Worm (Caenorhabditis elegans): ENCODE results near the gene T11F9.14.

The T11F9.14 gene

DNA sequence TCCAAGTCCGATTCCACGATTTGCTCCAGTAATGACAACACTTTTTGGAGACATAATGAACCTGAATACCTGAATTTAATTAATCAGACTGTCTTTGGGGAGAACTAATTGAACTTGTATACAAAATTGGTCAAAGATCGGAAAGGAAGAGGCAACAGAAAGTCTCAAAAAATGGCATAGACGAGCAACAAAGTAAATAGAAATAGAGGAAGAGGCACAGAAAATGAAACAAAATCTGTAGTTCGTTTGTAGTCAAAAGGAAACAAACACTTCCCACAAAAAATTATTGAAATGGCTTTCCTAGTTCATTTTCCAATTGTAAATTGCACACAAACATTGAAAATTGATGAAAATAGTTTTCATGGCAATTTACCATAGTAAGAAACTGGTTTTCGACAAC is 34.0 kb upstream of the T11F9.14 start, which contains the start of gene C55A6.6:
Gene C55A6.6, minus strand, starts transcription at position 61 of the 400 bp plus-strand sequence.
- TF ChIP-seq gei-17 (GFP tag; optimal IDR thresholded peaks at IDR 0.05) (no peak), tlf-1 (GFP tag; optimal IDR thresholded peaks at IDR 0.05) (no peak), Y95B8A.8 (GFP tag; IDR thresholded peaks at IDR 0.05) (no peak), T26A5.8 (tag; optimal IDR thresholded peaks at IDR 0.05) (no peak), ccch-3 (GFP tag; optimal IDR thresholded peaks at IDR 0.05) (no peak), hsf-1 (GFP tag; IDR thresholded peaks at IDR 0.05) (no peak), ztf-22 (GFP tag; optimal IDR thresholded peaks at IDR 0.05) (no peak), ceh-27 (GFP tag; optimal IDR thresholded peaks at IDR 0.05) (no peak), athp-1 (tag; optimal IDR thresholded peaks at IDR 0.05) (no peak), F39B2.1 (GFP tag; IDR thresholded peaks at IDR 0.05) (no peak), rec-8 (tag; optimal IDR thresholded peaks at IDR 0.05) (no peak), unc-62 (GFP tag; optimal IDR thresholded peaks at IDR 0.05) (no peak), lir-1 (GFP tag; conservative IDR thresholded peaks at IDR 0.05) (no peak), attf-6 (GFP tag; IDR thresholded peaks at IDR 0.05) (no peak)

DNA sequence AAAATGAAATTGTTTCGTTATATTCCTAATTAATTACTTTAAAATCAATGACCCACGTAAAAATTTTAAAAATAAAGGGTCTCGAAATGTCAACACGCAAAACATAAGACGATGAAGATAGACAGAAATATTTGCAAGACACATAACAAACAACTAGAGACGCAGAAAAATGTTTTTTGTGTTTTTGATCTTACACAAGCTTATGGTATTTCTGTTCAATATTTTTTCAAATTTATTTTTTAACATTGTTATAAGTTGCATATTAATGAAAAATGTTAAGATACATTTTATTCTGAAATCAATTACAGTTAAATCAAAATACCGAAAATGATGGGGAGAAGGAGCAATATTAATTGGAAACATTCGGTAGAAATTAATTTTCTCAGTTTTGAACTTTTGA is 32.8 kb upstream of the T11F9.14 start, which contains the start of gene C55A6.3:
Gene C55A6.3, minus strand, starts transcription at position 101 of the 400 bp plus-strand sequence.
- TF ChIP-seq atf-7 (tag; optimal IDR thresholded peaks at IDR 0.05) (no peak), ceh-27 (GFP tag; optimal IDR thresholded peaks at IDR 0.05) (no peak), ztf-6 (GFP tag; IDR thresholded peaks at IDR 0.05) (no peak)

DNA sequence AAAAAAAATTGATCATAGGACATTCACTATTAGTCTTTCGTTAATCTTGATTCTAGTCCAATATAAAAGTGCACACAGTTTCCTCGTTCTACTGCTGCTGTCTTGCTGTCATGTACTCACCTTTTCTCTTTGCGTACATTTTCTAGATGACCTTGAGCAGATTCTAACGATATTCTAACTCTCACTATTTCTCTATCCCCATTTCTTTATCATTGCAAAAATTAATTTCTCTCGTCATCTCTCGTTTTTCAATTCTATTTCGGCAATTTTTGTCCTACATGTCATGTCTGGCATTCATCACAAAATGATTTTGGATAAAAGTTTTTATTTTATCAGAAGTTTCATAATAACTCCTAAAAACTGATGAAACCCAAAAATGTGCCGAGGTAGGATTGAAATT is 28.1 kb upstream of the T11F9.14 start, which contains the start of gene ttll-5:
Gene ttll-5, plus strand, starts transcription at position 288 of the 400 bp plus-strand sequence.
- TF ChIP-seq B0035.1 (tag; optimal IDR thresholded peaks at IDR 0.05) (no peak), sptf-2 (GFP tag; optimal IDR thresholded peaks at IDR 0.05) (no peak), repo-1 (tag; optimal IDR thresholded peaks at IDR 0.05) (no peak), F23B12.7 (tag; optimal IDR thresholded peaks at IDR 0.05; ENCODE audit: insufficient read depth) (no peak), nfya-1 (tag; optimal IDR thresholded peaks at IDR 0.05; ENCODE audit: borderline replicate concordance, insufficient read depth) (no peak), zfh-2 (GFP tag; conservative IDR thresholded peaks at IDR 0.05) (no peak), lir-1 (GFP tag; conservative IDR thresholded peaks at IDR 0.05) (no peak), lin-26 (GFP tag; IDR thresholded peaks at IDR 0.05) (no peak), C06A6.2 (GFP tag; conservative IDR thresholded peaks at IDR 0.05) (no peak), let-526 (GFP tag; IDR thresholded peaks at IDR 0.05) (no peak)

DNA sequence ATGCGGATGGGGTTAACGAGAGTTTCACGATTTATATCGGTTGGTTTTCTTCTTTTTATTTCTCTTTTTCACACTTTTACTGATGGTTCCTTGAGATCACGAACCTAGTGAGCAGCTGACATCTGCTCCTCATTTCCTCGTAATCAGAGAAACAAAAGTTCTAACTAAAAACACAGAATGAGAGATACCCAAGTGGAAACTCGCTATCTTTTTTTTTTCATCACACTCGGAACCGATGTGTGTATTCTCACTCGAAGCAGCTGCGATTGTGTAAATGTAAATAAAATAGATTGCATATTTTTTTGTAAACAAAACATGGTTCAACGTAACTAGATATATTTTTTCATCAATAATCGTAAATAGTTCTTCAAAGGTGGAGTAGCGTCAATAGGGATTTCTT is 25.7 kb upstream of the T11F9.14 start:
- no peak for TF ChIP-seq K12H6.12 (tag; optimal IDR thresholded peaks at IDR 0.05)
- TF ChIP-seq him-1 (tag; optimal IDR thresholded peaks at IDR 0.05), result no peak
- no peak for TF ChIP-seq C17E4.6 (GFP tag; IDR thresholded peaks at IDR 0.05)
- no peak for TF ChIP-seq tbp1 (GFP tag; optimal IDR thresholded peaks at IDR 0.05)
- TF ChIP-seq bed-1 (GFP tag; IDR thresholded peaks at IDR 0.05), result no peak
- TF ChIP-seq aptf-2 (GFP tag; conservative IDR thresholded peaks at IDR 0.05), result no peak
- no peak for TF ChIP-seq ztf-22 (GFP tag; optimal IDR thresholded peaks at IDR 0.05)
- no peak for TF ChIP-seq attf-6 (GFP tag; IDR thresholded peaks at IDR 0.05)
- TF ChIP-seq F57C9.4 (tag; optimal IDR thresholded peaks at IDR 0.05), result no peak
- no peak for TF ChIP-seq let-526 (GFP tag; IDR thresholded peaks at IDR 0.05)
- no peak for TF ChIP-seq hmg-1.2 (GFP tag; IDR thresholded peaks at IDR 0.05)
- TF ChIP-seq unc-62 (GFP tag; optimal IDR thresholded peaks at IDR 0.05), result no peak
- TF ChIP-seq F10E7.11 (tag; optimal IDR thresholded peaks at IDR 0.05), result no peak
- TF ChIP-seq madf-8 (GFP tag; conservative IDR thresholded peaks at IDR 0.05), result no peak
- TF ChIP-seq ama-1 (optimal IDR thresholded peaks at IDR 0.05), result no peak
- no peak for TF ChIP-seq ama-1 (GFP tag; optimal IDR thresholded peaks at IDR 0.05)
- TF ChIP-seq unc-130 (GFP tag; optimal IDR thresholded peaks at IDR 0.05), result no peak
- TF ChIP-seq sdz-38 (tag; optimal IDR thresholded peaks at IDR 0.05), result no peak
- no peak for TF ChIP-seq lin-54 (GFP tag; optimal IDR thresholded peaks at IDR 0.05)
- no peak for TF ChIP-seq F37B4.10 (GFP tag; IDR thresholded peaks at IDR 0.05)
- no peak for TF ChIP-seq nhr-27 (tag; optimal IDR thresholded peaks at IDR 0.05)
